Fruit fly (Drosophila melanogaster) whole organism, prepupa: ENCODE measurements around the gene Pyroxd1.
A peak's percentile ranks its signal among the peaks of the same experiment; 100 is the strongest.

Experiments used
- CG4318 ChIP-seq: fragments of 200-800 bp; sonication (Bioruptor generic); optimal IDR thresholded peaks from 3 replicates; lab custom pipeline; 2017; ENCODE audit warnings: missing biosample characterization, mild to moderate bottlenecking, missing genetic modification characterization
- CG6792 ChIP-seq: fragments of 200-800 bp; sonication (Bioruptor generic); optimal IDR thresholded peaks from 3 replicates; lab custom pipeline; 2016; ENCODE audit warnings: missing biosample characterization, missing genetic modification characterization
- CG8319 ChIP-seq: fragments of 200-800 bp; sonication (Bioruptor generic); optimal IDR thresholded peaks from 3 replicates; lab custom pipeline; 2016; ENCODE audit warnings: missing biosample characterization, missing genetic modification characterization
- CG9139 ChIP-seq: fragments of 200-800 bp; sonication (Bioruptor generic); optimal IDR thresholded peaks from 3 replicates; lab custom pipeline; 2017; ENCODE audit warnings: missing biosample characterization, mild to moderate bottlenecking, missing genetic modification characterization
- Met ChIP-seq: fragments of 200-800 bp; sonication (Bioruptor generic); optimal IDR thresholded peaks from 3 replicates; lab custom pipeline; 2016; ENCODE audit warnings: missing biosample characterization, missing genetic modification characterization
- Sox14 ChIP-seq: fragments of 200-800 bp; sonication (Bioruptor generic); optimal IDR thresholded peaks from 3 replicates; lab custom pipeline; 2016; ENCODE audit warnings: missing biosample characterization, missing genetic modification characterization
- Sox15 ChIP-seq: fragments of 200-800 bp; sonication (Bioruptor generic); optimal IDR thresholded peaks from 3 replicates; lab custom pipeline; 2016; ENCODE audit warnings: missing biosample characterization, missing genetic modification characterization
- achi ChIP-seq: fragments of 200-800 bp; sonication (Bioruptor generic); optimal IDR thresholded peaks from 3 replicates; lab custom pipeline; 2016; ENCODE audit warnings: missing biosample characterization, missing genetic modification characterization
- acj6 ChIP-seq: fragments of 200-800 bp; sonication (Bioruptor generic); optimal IDR thresholded peaks from 3 replicates; lab custom pipeline; 2016; ENCODE audit warnings: missing biosample characterization, missing genetic modification characterization

- TF ChIP-seq Met, result peak; percentile 99
- peak; percentile 97 for TF ChIP-seq acj6 (GFP tag; lab: Kevin White, UChicago)
- TF ChIP-seq Sox14 (GFP tag; lab: Kevin White, UChicago), result peak; percentile 98
- peak; percentile 97 for TF ChIP-seq achi
- peak; percentile 93 for TF ChIP-seq CG4318 (GFP tag; lab: Kevin White, UChicago)
- TF ChIP-seq CG6792 (GFP tag; lab: Kevin White, UChicago), result peak; percentile 99
- TF ChIP-seq Sox15 (GFP tag; lab: Kevin White, UChicago), result peak; percentile 95
- TF ChIP-seq CG9139 (GFP tag; lab: Kevin White, UChicago), result peak; percentile 95
- TF ChIP-seq CG8319 (GFP tag; lab: Kevin White, UChicago), result peak; percentile 97
Observed at dm6 chr2L:20084785-20085555, 6.3 kb upstream of the Pyroxd1 start, which contains the start of gene fok.
